Fruit fly (Drosophila melanogaster) whole organism, adult: Measurements from ENCODE around the gene CG14562.

ENCODE experiments used
- CG11617 ChIP-seq: fragments of 200-800 bp; sonication (Bioruptor generic); optimal IDR thresholded peaks from 2 replicates; lab custom pipeline; 2017; ENCODE audit warnings: mild to moderate bottlenecking, missing biosample characterization, missing genetic modification reagents, missing genetic modification characterization
- CG12768 ChIP-seq: fragments of 200-800 bp; sonication (Bioruptor generic); optimal IDR thresholded peaks from 2 replicates; lab custom pipeline; 2017; ENCODE audit warnings: missing biosample characterization, missing genetic modification characterization, mild to moderate bottlenecking, moderate library complexity, missing genetic modification reagents
- CG14711 ChIP-seq: fragments of 200-800 bp; sonication (Bioruptor generic); optimal IDR thresholded peaks from 2 replicates; lab custom pipeline; 2018; ENCODE audit warnings: missing biosample characterization, mild to moderate bottlenecking, missing genetic modification characterization, moderate library complexity
- CG1620 ChIP-seq: fragments of 200-800 bp; sonication (Bioruptor generic); optimal IDR thresholded peaks from 2 replicates; lab custom pipeline; 2016; ENCODE audit warnings: missing biosample characterization, missing genetic modification characterization
- CG33017 ChIP-seq: fragments of 200-800 bp; sonication (Bioruptor generic); optimal IDR thresholded peaks from 2 replicates; lab custom pipeline; 2018; ENCODE audit warnings: missing biosample characterization, mild to moderate bottlenecking, missing genetic modification characterization, moderate library complexity
- CG5204 ChIP-seq: fragments of 200-800 bp; sonication (Bioruptor generic); optimal IDR thresholded peaks from 2 replicates; lab custom pipeline; 2016; ENCODE audit warnings: missing biosample characterization, missing genetic modification characterization
- CG7045 ChIP-seq: fragments of 200-800 bp; sonication (Bioruptor generic); optimal IDR thresholded peaks from 2 replicates; lab custom pipeline; 2017; ENCODE audit warnings: missing biosample characterization, mild to moderate bottlenecking, missing genetic modification characterization
- CG7101 ChIP-seq: fragments of 200-800 bp; sonication (Bioruptor generic); optimal IDR thresholded peaks from 2 replicates; lab custom pipeline; 2018; ENCODE audit warnings: missing biosample characterization, mild to moderate bottlenecking, missing genetic modification characterization, moderate library complexity
- Clk ChIP-seq: fragments of 200-800 bp; sonication (Bioruptor generic); optimal IDR thresholded peaks from 2 replicates; lab custom pipeline; 2017; ENCODE audit warnings: missing biosample characterization, missing genetic modification characterization
- Crg-1 ChIP-seq: fragments of 200-800 bp; sonication (Bioruptor generic); optimal IDR thresholded peaks from 2 replicates; lab custom pipeline; 2016; ENCODE audit warnings: missing biosample characterization, missing genetic modification characterization
- Hr96 ChIP-seq: fragments of 200-800 bp; sonication (Bioruptor generic); optimal IDR thresholded peaks from 2 replicates; lab custom pipeline; 2016; ENCODE audit warnings: missing biosample characterization, missing genetic modification characterization
- Mnt ChIP-seq: fragments of 200-800 bp; sonication (Bioruptor generic); optimal IDR thresholded peaks from 2 replicates; lab custom pipeline; 2016; ENCODE audit warnings: missing biosample characterization, mild to moderate bottlenecking, missing genetic modification characterization
- bab1 ChIP-seq: fragments of 200-800 bp; sonication (Bioruptor generic); optimal IDR thresholded peaks from 3 replicates; lab custom pipeline; 2019; ENCODE audit warnings: missing biosample characterization, mild to moderate bottlenecking, missing genetic modification characterization, moderate library complexity
- cic ChIP-seq: fragments of 200-800 bp; sonication (Bioruptor generic); optimal IDR thresholded peaks from 2 replicates; lab custom pipeline; 2017; ENCODE audit warnings: missing biosample characterization, mild to moderate bottlenecking, missing genetic modification characterization, moderate library complexity
- cnc ChIP-seq, 2 experiments: fragments of >200 bp; optimal IDR thresholded peaks; 2 replicates each; lab custom pipeline; 2017
- kay ChIP-seq: fragments of 200-800 bp; sonication (Bioruptor generic); peaks from one replicate; lab custom pipeline; 2016; ENCODE audit warnings: missing biosample characterization, missing genetic modification characterization, borderline replicate concordance
- ovo ChIP-seq: fragments of 200-800 bp; sonication (Bioruptor generic); optimal IDR thresholded peaks from 2 replicates; lab custom pipeline; 2016; ENCODE audit warnings: missing biosample characterization, missing genetic modification characterization
- pad ChIP-seq: fragments of 200-800 bp; sonication (Bioruptor generic); optimal IDR thresholded peaks from 3 replicates; lab custom pipeline; 2017; ENCODE audit warnings: missing biosample characterization, missing genetic modification characterization, mild to moderate bottlenecking, moderate library complexity, missing genetic modification reagents
- tj ChIP-seq: fragments of 200-800 bp; sonication (Bioruptor generic); optimal IDR thresholded peaks from 3 replicates; lab custom pipeline; 2017; ENCODE audit warnings: missing biosample characterization, mild to moderate bottlenecking, missing genetic modification characterization, moderate library complexity
- toe ChIP-seq: fragments of 200-800 bp; sonication (Bioruptor generic); optimal IDR thresholded peaks from 2 replicates; lab custom pipeline; 2016; ENCODE audit warnings: missing biosample characterization, missing genetic modification characterization

The CG14562 gene

DNA sequence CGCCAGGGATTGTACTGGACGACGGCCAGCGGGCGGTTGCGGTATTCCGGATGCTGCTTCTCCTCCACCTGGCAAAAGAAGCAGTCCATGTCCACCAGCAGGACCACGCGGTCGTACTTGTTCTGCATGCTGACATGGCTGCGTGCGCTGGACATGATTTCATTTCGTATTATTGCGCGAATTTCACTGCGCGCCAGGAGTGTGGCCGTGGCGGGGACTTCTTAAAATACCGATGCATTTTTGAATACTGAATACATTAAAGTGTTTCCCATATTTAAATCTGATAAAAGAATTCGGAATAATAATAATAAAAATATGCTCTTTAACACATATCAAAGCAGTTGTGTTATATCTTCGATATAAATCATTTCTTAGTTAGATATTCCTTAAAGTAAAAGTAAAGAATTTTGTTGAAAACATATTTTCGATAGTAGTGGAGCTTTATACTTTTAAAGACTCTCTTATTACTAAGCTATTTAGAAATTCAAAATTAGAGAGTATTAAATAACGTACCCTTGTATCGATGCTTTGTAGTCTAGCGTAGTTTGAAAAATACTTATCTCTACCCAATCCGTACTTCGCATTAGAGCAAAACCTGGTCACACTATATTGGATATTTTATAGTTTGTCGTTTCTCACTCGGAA lies at the start of gene CG14562, which contains the start of gene PolH:
TSS of gene CG14562 (plus strand) at position 607 of the 645 bp plus-strand sequence.
TSS of gene PolH (minus strand) at position 198 of the 645 bp plus-strand sequence.
- TF ChIP-seq CG33017 (tag; lab: Kevin White, UChicago) = no peak
- no peak for TF ChIP-seq tj (GFP tag; lab: Kevin White, UChicago)
- TF ChIP-seq CG11617 (GFP tag; lab: Kevin White, UChicago) = no peak
- no peak for TF ChIP-seq Clk (GFP tag; lab: Kevin White, UChicago)
- TF ChIP-seq CG1620 = no peak
- TF ChIP-seq Crg-1 = no peak
- TF ChIP-seq Mnt (GFP tag; lab: Kevin White, UChicago) = no peak
- no peak for TF ChIP-seq bab1 (GFP tag; lab: Kevin White, UChicago)
- TF ChIP-seq kay (GFP tag; lab: Kevin White, UChicago) = no peak
- TF ChIP-seq CG5204 = no peak
- TF ChIP-seq CG12768 = no peak
- TF ChIP-seq ovo = no peak
- no peak for TF ChIP-seq toe
- no peak for TF ChIP-seq CG14711 (tag; lab: Kevin White, UChicago)
- no peak for TF ChIP-seq CG7101
- TF ChIP-seq pad (GFP tag; lab: Kevin White, UChicago) = no peak
- no peak for TF ChIP-seq Hr96 (GFP tag; lab: Kevin White, UChicago)
- no peak for TF ChIP-seq CG7045 (GFP tag; lab: Kevin White, UChicago)

DNA sequence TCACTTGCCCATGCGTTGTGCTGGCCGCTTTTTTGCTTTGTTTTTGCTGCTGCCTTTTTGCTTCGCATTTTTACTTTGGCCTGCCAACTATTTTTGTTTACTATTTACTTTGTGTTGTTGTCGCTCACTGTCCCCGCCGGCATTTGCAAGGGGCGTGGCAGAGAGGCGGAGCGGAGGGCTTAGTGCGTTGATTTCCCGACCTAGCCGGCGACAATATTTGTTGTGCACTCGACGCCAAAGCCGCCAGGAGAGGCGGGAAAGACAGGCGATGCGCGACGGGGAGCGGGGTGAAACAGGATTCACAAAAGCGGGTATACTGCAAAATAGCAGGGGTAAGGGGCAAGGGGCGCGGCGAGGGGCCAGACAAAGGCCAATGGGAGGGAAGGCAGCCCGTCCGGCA lies 49.3 kb upstream of the CG14562 start:
- no peak for TF ChIP-seq toe
- no peak for TF ChIP-seq CG7101
- TF ChIP-seq CG1620 = no peak
- no peak for TF ChIP-seq cnc (optimal IDR thresholded peaks at IDR 0.05; lab: Kevin White, UChicago)
- no peak for TF ChIP-seq CG11617 (GFP tag; lab: Kevin White, UChicago)

DNA sequence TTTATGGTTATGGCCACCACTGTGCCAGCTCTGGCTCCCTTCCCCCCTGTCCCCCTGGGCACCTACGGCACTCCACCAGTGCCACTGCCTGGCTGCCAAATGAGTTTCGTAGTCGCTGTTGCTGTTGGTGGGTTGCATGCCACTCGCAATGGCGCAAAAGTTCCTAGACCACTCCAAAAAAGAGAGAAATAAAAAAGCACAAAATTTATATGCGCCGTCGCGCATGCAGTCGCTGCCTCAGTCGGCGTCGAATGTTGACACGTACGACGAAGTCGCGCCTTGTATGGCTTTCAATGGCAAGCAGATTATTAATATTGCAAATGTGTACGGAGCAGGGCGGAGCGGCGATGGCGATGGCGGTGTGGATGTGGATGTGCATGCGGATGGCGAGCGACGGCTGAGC lies 48.3 kb upstream of the CG14562 start:
- TF ChIP-seq tj (GFP tag; lab: Kevin White, UChicago) = peak; percentile 14
- no peak for TF ChIP-seq toe

DNA sequence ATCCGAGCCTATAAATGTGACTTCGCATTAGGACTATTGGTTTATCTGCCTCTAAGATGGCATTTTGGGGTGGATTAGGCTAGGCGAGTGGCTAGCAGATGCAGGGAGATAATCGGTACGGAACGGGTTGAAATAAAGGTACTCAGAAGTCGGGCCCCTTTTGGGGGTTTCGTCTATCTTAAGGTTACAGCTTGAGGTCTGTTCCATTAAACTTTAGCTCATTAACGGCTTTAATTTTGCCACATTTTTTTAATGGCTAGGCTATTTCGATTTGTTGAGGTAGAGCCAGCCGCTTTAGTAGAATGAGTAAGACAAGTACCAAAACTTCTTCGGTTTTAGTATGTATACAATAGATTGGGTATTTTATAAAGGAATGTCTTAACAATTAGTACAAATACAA lies 47.9 kb upstream of the CG14562 start:
- TF ChIP-seq bab1 (GFP tag; lab: Kevin White, UChicago) (no peak), cnc (optimal IDR thresholded peaks at IDR 0.05; lab: Kevin White, UChicago) (no peak), CG7101 (no peak), CG14711 (tag; lab: Kevin White, UChicago) (no peak), pad (GFP tag; lab: Kevin White, UChicago) (no peak), toe (no peak), CG7045 (GFP tag; lab: Kevin White, UChicago) (no peak), cic (GFP tag; lab: Kevin White, UChicago) (no peak), CG33017 (tag; lab: Kevin White, UChicago) (no peak), tj (GFP tag; lab: Kevin White, UChicago) (no peak), CG12768 (no peak), CG11617 (GFP tag; lab: Kevin White, UChicago) (no peak), ovo (no peak), Mnt (GFP tag; lab: Kevin White, UChicago) (no peak), Clk (GFP tag; lab: Kevin White, UChicago) (no peak), CG5204 (no peak), Crg-1 (no peak)

DNA sequence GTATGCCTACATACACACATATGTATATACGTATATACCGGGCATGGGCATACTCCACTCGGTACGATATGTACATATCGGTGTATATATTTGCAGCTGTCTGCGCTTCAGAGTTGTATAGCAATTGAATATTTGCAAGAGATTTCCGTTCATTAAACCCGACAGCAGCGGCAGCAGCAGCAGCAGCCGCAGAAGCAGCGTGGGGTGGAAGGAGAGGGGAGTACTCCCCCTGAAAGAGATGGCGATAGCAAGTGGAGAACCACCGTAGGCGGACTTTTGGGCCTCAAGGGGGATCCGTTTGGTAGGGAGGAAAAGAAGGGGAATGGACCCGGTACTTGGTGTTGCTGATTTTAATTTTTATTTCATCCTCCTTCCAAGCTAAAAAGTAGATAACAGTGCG lies 47.2 kb upstream of the CG14562 start:
- TF ChIP-seq cnc (optimal IDR thresholded peaks at IDR 0.05; lab: Kevin White, UChicago) = no peak
- TF ChIP-seq toe = no peak
- TF ChIP-seq CG5204 = no peak
- no peak for TF ChIP-seq CG1620
- TF ChIP-seq CG12768 = no peak
- TF ChIP-seq tj (GFP tag; lab: Kevin White, UChicago) = no peak
- no peak for TF ChIP-seq CG14711 (tag; lab: Kevin White, UChicago)
- TF ChIP-seq Clk (GFP tag; lab: Kevin White, UChicago) = no peak
- TF ChIP-seq ovo = no peak
- no peak for TF ChIP-seq CG11617 (GFP tag; lab: Kevin White, UChicago)
- no peak for TF ChIP-seq kay (GFP tag; lab: Kevin White, UChicago)
- TF ChIP-seq cic (GFP tag; lab: Kevin White, UChicago) = no peak
- no peak for TF ChIP-seq pad (GFP tag; lab: Kevin White, UChicago)

DNA sequence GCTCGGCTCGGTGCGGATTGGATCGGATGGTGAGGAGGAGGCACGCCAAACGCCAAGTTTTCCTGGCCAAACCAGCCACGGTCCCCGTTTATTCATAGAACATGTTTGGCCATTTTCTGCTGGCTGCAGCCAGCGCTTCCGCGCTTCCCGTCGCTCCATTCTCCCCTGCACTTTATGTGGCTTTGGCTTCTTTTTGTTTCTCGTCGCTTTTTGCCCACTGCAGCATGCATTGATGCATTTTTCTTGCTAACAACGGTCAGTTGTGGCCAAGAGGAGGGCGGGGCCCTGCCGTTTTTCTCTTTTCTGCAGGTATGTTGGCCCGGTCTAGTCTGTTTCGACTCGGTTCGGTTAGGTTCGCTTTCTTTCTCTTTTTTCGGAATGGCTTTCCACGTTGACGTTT lies 45.8 kb upstream of the CG14562 start:
- no peak for TF ChIP-seq cnc (optimal IDR thresholded peaks at IDR 0.05; lab: Kevin White, UChicago)
- no peak for TF ChIP-seq CG5204
- TF ChIP-seq tj (GFP tag; lab: Kevin White, UChicago) = no peak
- no peak for TF ChIP-seq CG1620
- TF ChIP-seq toe = no peak
- TF ChIP-seq CG7101 = no peak
- no peak for TF ChIP-seq CG7045 (GFP tag; lab: Kevin White, UChicago)
- no peak for TF ChIP-seq bab1 (GFP tag; lab: Kevin White, UChicago)
- no peak for TF ChIP-seq ovo
- TF ChIP-seq Hr96 (GFP tag; lab: Kevin White, UChicago) = no peak
- no peak for TF ChIP-seq cic (GFP tag; lab: Kevin White, UChicago)
- TF ChIP-seq kay (GFP tag; lab: Kevin White, UChicago) = no peak
- TF ChIP-seq CG12768 = no peak

DNA sequence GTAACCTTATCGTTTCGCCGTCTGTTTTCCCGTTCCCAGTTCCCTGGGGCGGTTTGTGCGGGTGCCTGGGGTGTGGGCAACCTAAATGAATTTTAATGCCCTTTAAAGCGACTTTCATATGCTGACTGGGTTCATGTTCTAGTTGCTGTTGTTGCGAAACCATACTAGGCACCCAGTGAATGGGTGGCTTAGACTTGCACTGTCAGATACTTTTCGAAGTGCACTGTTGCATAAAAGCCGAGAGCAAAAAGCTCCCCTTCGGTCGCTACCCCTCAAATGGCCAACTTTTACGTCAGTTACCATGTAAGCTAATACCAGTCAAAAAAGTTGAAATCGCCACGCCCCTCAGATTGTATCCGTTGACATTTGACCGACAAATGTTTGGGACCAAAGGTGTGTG lies 42.5 kb upstream of the CG14562 start:
- TF ChIP-seq cnc (optimal IDR thresholded peaks at IDR 0.05; lab: Kevin White, UChicago) (no peak), Mnt (GFP tag; lab: Kevin White, UChicago) (no peak), tj (GFP tag; lab: Kevin White, UChicago) (peak; percentile 92)
